Fruit fly (Drosophila melanogaster): ENCODE results near the gene PyK.
A peak's percentile ranks its signal among the peaks of the same experiment; 100 is the strongest.

PyK gene

DNA sequence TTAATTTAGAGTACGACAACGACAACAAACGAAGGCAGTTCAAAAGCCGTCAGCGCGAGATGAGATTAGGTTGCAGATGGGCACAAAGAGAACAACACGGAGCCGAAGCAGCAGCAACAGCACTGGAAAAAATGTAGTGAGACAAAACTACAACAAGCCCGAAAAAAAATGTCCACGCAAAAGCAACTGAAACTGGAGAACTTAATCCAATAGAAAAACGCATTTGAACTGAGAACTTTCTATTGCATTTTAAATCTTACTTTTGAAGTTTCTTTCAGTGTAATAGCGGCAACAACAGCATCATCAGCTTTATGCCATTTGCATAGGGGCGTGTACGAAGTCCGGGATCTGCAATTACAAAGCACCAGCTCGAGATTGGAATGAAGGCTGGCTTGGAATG, 27.8 kb upstream of the PyK start (continued):
- TF ChIP-seq CG10631 (GFP tag; optimal IDR thresholded peaks at IDR 0.05): peak; percentile 66
- peak; percentile 29; the same call in 1 of the 2 replicates for TF ChIP-seq CG15336 (GFP tag; IDR thresholded peaks at IDR 0.05)
- TF ChIP-seq acj6 (GFP tag; optimal IDR thresholded peaks at IDR 0.05): peak; percentile 66
- TF ChIP-seq CG34406 (GFP tag; optimal IDR thresholded peaks at IDR 0.05): peak; percentile 56
- no peak for TF ChIP-seq Hr38 (GFP tag; optimal IDR thresholded peaks at IDR 0.05)
- no peak for TF ChIP-seq CG4318 (GFP tag; optimal IDR thresholded peaks at IDR 0.05)
- peak; percentile 62 for TF ChIP-seq achi (GFP tag; optimal IDR thresholded peaks at IDR 0.05)
- peak; percentile 64 for TF ChIP-seq OdsH (GFP tag; optimal IDR thresholded peaks at IDR 0.05)

DNA sequence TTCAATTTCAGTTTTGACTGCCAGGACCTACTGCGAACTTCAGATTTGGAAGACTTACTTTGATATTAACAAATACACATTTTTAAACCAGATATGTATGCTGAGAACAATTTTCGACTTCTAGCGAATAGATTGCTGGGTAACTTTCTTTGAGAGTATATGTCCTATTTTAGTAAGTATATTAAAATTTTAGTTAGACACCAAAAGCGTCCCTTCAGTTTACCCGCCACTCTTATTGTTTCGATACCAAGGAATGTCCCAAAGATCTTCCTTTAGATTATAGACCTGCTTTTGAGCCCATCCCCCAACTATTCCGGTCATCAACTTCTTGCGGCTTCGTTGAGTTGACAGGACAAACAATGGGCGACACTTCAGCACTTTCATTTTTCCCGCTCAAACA, 27.1 kb upstream of the PyK start, which contains the start of gene CG5388:
TSS of gene CG5388 (minus strand) at position 101 of the 400 bp plus-strand sequence.
- TF ChIP-seq CG1621 (tag; optimal IDR thresholded peaks at IDR 0.05) (no peak), Hr39 (GFP tag; optimal IDR thresholded peaks at IDR 0.05) (no peak), achi (GFP tag; optimal IDR thresholded peaks at IDR 0.05) (no peak), CG9139 (GFP tag; optimal IDR thresholded peaks at IDR 0.05) (no peak), Sox15 (GFP tag; optimal IDR thresholded peaks at IDR 0.05) (no peak), CG6276 (GFP tag; optimal IDR thresholded peaks at IDR 0.05) (no peak), net (GFP tag; optimal IDR thresholded peaks at IDR 0.05) (no peak), CG6792 (GFP tag; optimal IDR thresholded peaks at IDR 0.05) (no peak), CG8632 (GFP tag; optimal IDR thresholded peaks at IDR 0.05) (no peak)

DNA sequence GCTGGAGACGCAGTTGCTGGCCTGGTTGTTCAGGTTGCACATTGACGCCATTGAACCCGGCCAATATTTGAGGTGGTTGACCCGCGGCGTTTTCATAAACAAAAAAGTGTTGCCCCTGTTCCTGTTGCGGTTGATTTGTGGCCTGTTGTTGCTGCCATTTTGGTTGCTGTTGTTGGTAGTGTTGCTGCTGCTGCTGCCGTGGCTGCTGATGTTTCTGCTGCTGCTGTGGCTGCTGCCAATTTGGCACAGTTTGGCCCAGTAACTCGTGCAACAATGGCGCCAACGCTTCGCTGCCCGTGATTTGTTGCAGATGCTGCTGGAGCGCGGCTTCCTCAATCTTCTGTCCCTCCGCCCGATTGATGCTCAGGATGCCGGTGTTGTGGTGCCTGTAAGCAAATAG, 25.7 kb upstream of the PyK start:
- TF ChIP-seq fkh (GFP tag; optimal IDR thresholded peaks at IDR 0.05) (no peak), CG11294 (GFP tag; IDR thresholded peaks at IDR 0.05) (no peak), Eip93F (GFP tag; optimal IDR thresholded peaks at IDR 0.05) (no peak), svp (GFP tag) (no peak), Hr39 (GFP tag; optimal IDR thresholded peaks at IDR 0.05) (no peak), dac (GFP tag; optimal IDR thresholded peaks at IDR 0.05) (no peak), dsx (GFP tag; optimal IDR thresholded peaks at IDR 0.05; ENCODE audit: poor library complexity, severe bottlenecking) (no peak), CG11902 (GFP tag; optimal IDR thresholded peaks at IDR 0.05) (no peak), CG3919 (GFP tag; optimal IDR thresholded peaks at IDR 0.05) (no peak), acj6 (GFP tag; optimal IDR thresholded peaks at IDR 0.05) (no peak)

DNA sequence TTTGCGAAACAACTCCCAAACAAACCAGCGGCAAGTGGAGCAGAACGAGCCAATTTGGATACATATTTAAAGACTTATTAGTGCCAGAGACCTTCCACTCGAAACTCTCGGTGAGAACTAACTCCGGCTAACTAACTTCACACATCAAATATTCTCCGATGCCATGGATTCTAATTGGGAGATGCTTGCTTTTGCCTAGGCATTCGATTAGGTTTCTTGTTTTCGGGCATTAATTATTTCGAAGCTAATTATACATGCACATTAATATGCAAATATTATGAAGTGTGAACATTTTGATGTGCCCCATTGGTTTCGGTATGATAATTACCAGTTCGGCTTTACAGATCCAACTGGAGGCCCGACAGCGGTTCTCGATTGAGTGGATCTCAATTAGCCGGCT, 25.2 kb upstream of the PyK start, which contains the start of gene CG5386:
TSS of gene CG5386 (minus strand) at position 101 of the 400 bp plus-strand sequence.
- TF ChIP-seq achi (GFP tag; optimal IDR thresholded peaks at IDR 0.05) (no peak), Smox (GFP tag; optimal IDR thresholded peaks at IDR 0.05) (no peak), CG6854 (GFP tag; optimal IDR thresholded peaks at IDR 0.05) (no peak), eg (GFP tag; IDR thresholded peaks at IDR 0.05) (no peak), Blimp-1 (GFP tag; optimal IDR thresholded peaks at IDR 0.05) (no peak), spab (GFP tag; optimal IDR thresholded peaks at IDR 0.05) (no peak), CG3919 (GFP tag; optimal IDR thresholded peaks at IDR 0.05) (no peak)

DNA sequence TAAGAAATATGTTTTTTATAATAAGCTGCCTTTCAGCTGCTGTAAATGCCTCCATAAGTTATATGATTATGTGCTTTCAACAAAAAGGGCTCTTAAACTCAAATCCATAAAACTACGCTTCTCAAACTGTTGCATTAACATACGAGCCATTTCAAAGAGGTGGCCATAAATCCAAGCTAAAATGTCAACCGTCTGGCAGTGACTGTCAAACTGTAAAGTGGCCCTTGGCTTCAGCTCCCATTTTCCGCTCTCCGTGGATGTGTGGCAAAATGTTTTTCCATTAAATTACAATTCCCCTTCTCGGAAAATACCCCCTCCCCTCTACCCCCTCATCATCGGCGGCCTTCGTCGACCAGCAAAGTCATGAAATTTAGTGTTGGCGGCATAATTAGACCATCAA, 24.6 kb upstream of the PyK start:
- no peak for TF ChIP-seq spab (GFP tag; optimal IDR thresholded peaks at IDR 0.05)
- TF ChIP-seq CG6163 (GFP tag; IDR thresholded peaks at IDR 0.05): no peak
- no peak for TF ChIP-seq dsx (GFP tag; optimal IDR thresholded peaks at IDR 0.05; ENCODE audit: poor library complexity, severe bottlenecking)
- no peak for TF ChIP-seq Eip75B (GFP tag; optimal IDR thresholded peaks at IDR 0.05)
- TF ChIP-seq CG11902 (GFP tag; optimal IDR thresholded peaks at IDR 0.05): no peak
- no peak for TF ChIP-seq lz (GFP tag; optimal IDR thresholded peaks at IDR 0.05)
- no peak for TF ChIP-seq esn (GFP tag; optimal IDR thresholded peaks at IDR 0.05)
- TF ChIP-seq fkh (GFP tag; optimal IDR thresholded peaks at IDR 0.05): no peak
- no peak for TF ChIP-seq Met (GFP tag; optimal IDR thresholded peaks at IDR 0.05)
- TF ChIP-seq CG8319 (GFP tag; optimal IDR thresholded peaks at IDR 0.05): no peak
- no peak for TF ChIP-seq CG32006 (GFP tag; optimal IDR thresholded peaks at IDR 0.05)
- no peak for TF ChIP-seq CG11762 (GFP tag; optimal IDR thresholded peaks at IDR 0.05; ENCODE audit: insufficient read depth)
- no peak for TF ChIP-seq Sox15 (GFP tag; optimal IDR thresholded peaks at IDR 0.05)
- no peak for TF ChIP-seq CG4318 (GFP tag; optimal IDR thresholded peaks at IDR 0.05)
- no peak for TF ChIP-seq CG16779 (tag; optimal IDR thresholded peaks at IDR 0.05)
- TF ChIP-seq fd59A (GFP tag; optimal IDR thresholded peaks at IDR 0.05): no peak
- no peak for TF ChIP-seq ss (GFP tag; optimal IDR thresholded peaks at IDR 0.05)
- TF ChIP-seq Eip93F (GFP tag; optimal IDR thresholded peaks at IDR 0.05): no peak
- no peak for TF ChIP-seq Ets21C (GFP tag; optimal IDR thresholded peaks at IDR 0.05)
